Fruit fly (Drosophila melanogaster) whole organism, embryonic: Measurements from ENCODE around the gene Plzf.

Experiments used
- CG14441 ChIP-seq: fragments of 200-800 bp; sonication (Bioruptor generic); IDR thresholded peaks from 2 replicates; pipeline ENCODE4 v1.3.6; 2022; ENCODE audit warnings: missing biosample characterization, missing genetic modification characterization
- CG8089 ChIP-seq: fragments of 200-800 bp; sonication (Bioruptor generic); optimal IDR thresholded peaks from 3 replicates; lab custom pipeline; 2016; ENCODE audit warnings: missing biosample characterization, missing genetic modification characterization
- CG9797 ChIP-seq: fragments of 200-800 bp; sonication (Bioruptor generic); optimal IDR thresholded peaks from 3 replicates; lab custom pipeline; 2018; ENCODE audit warnings: missing biosample characterization, mild to moderate bottlenecking, missing genetic modification characterization
- D19A ChIP-seq: fragments of 200-800 bp; optimal IDR thresholded peaks from 3 replicates; lab custom pipeline; 2019; ENCODE audit warnings: missing biosample characterization, mild to moderate bottlenecking, missing genetic modification characterization, moderate library complexity
- Mes4 ChIP-seq: fragments of 200-800 bp; sonication (Bioruptor generic); optimal IDR thresholded peaks from 2 replicates; lab custom pipeline; 2016; ENCODE audit warnings: missing biosample characterization, missing genetic modification characterization
- Opbp ChIP-seq: fragments of 200-800 bp; sonication (Bioruptor generic); IDR thresholded peaks from 3 replicates; pipeline ENCODE4 v1.3.6; 2022; ENCODE audit warnings: missing biosample characterization, missing genetic modification characterization; ENCODE audit not compliant: partially characterized antibody
- PHDP ChIP-seq: fragments of 200-800 bp; sonication (Bioruptor generic); optimal IDR thresholded peaks from 3 replicates; lab custom pipeline; 2018; ENCODE audit warnings: missing biosample characterization, mild to moderate bottlenecking, missing genetic modification characterization, moderate library complexity
- Pdp1 ChIP-seq, 2 experiments: fragments of 200-800 bp; sonication (Bioruptor generic); optimal IDR thresholded peaks; 3 replicates each; lab custom pipeline; 2016; ENCODE audit warnings: missing biosample characterization in 2 of 2, missing genetic modification characterization in 2 of 2, mild to moderate bottlenecking in 1 of 2, moderate library complexity in 1 of 2
- Sox100B ChIP-seq: fragments of 200-800 bp; sonication (Bioruptor generic); optimal IDR thresholded peaks from 3 replicates; lab custom pipeline; 2018; ENCODE audit warnings: missing biosample characterization, mild to moderate bottlenecking, missing genetic modification characterization
- aop ChIP-seq: fragments of 200-800 bp; sonication (Bioruptor generic); IDR thresholded peaks from 2 replicates; pipeline ENCODE4 v1.3.6; 2022; ENCODE audit warnings: missing biosample characterization, missing genetic modification characterization
- ci ChIP-seq: fragments of 200-800 bp; sonication (Bioruptor generic); IDR thresholded peaks from 3 replicates; pipeline ENCODE4 v1.3.6; 2022; ENCODE audit warnings: missing biosample characterization, missing genetic modification characterization
- inv ChIP-seq: fragments of 200-800 bp; sonication (Bioruptor generic); IDR thresholded peaks from 2 replicates; pipeline ENCODE4 v1.3.6; 2022; ENCODE audit warnings: missing biosample characterization, missing genetic modification characterization; ENCODE audit not compliant: partially characterized antibody
- peb ChIP-seq: fragments of 200-800 bp; sonication (Bioruptor generic); IDR thresholded peaks from 2 replicates; pipeline ENCODE4 v1.3.6; 2022; ENCODE audit warnings: missing biosample characterization, missing genetic modification characterization
- z ChIP-seq: fragments of 200-800 bp; sonication (Bioruptor generic); IDR thresholded peaks from 3 replicates; pipeline ENCODE4 v1.3.6; 2022; ENCODE audit warnings: missing biosample characterization, missing genetic modification characterization

DNA sequence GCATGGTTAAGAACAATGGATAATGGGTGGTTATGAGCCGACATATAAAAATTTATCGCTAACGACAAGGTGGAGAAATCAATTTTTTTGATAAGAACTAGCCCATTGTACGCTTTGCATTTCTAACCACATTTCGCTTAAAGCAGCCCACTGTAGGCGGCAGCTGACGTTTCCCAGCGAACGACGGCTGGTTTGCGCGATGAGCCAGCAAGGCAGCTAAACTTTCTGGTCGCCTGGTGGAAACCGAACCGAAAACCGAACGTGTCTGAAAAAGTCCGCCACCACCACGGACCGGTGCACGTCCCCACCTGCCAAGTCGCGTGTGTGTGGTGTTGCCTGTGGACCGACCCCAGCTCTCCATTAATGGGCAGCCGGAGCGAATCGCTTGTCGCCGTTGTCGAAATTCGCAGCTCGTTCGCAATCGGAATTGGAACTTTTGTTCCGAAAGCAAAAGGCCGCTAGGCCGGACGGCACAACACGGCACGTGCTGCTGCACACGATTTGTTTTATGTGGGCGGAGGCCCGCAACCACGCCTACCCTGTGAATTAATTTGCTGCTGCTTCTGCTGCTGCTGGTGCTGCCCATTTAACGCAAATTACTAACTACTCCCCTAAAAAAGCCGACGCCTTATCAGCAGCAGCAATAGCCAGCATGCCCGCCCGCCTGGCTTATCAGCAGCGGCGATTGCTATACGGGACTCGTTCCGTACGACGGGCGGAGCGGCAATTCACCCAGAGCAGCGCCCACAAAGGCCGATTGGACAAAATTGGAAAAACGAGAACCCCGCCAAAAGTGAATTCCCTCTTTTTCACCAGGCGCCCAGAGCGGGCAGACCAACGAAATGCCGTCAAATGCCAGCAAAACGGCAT lies 45.6 kb downstream of the Plzf start:
- TF ChIP-seq Opbp (GFP tag; lab: Robert Waterston, UW) (no peak), z (GFP tag; lab: Robert Waterston, UW) (no peak), CG8089 (GFP tag; lab: Kevin White, UChicago) (peak; percentile 8), CG9797 (GFP tag; lab: Kevin White, UChicago) (no peak), D19A (tag; lab: Kevin White, UChicago) (no peak), Mes4 (GFP tag; lab: Kevin White, UChicago) (no peak), ci (no peak), aop (GFP tag; lab: Robert Waterston, UW) (no peak), Sox100B (GFP tag; lab: Kevin White, UChicago) (peak; percentile 24), inv (GFP tag; lab: Robert Waterston, UW) (no peak), Pdp1 (GFP tag; optimal IDR thresholded peaks at IDR 0.05; lab: Kevin White, UChicago) (peak in 1 of 2 experiments; percentile 14), PHDP (peak; percentile 8), peb (GFP tag; lab: Robert Waterston, UW) (no peak), CG14441 (GFP tag; lab: Robert Waterston, UW) (no peak)
